Worm (Caenorhabditis elegans): ENCODE measurements around the gene acbp-6.
A peak's percentile ranks its signal among the peaks of the same experiment; 100 is the strongest.

Gene acbp-6

ce11 chrII:11980110-11980509, 6.6 kb upstream of the acbp-6 start (continued):
- TF ChIP-seq egl-18 (GFP tag; IDR thresholded peaks at IDR 0.05), result no peak
- TF ChIP-seq F55B11.4 (tag; optimal IDR thresholded peaks at IDR 0.05; ENCODE audit: borderline replicate concordance, insufficient read depth), result no peak
- TF ChIP-seq somi-1 (GFP tag; optimal IDR thresholded peaks at IDR 0.05), result no peak
- no peak for TF ChIP-seq nfya-2 (GFP tag; IDR thresholded peaks at IDR 0.05)
- TF ChIP-seq aptf-2 (GFP tag; conservative IDR thresholded peaks at IDR 0.05), result no peak
- TF ChIP-seq ceh-40 (GFP tag; IDR thresholded peaks at IDR 0.05), result no peak
- TF ChIP-seq T26A5.8 (tag; optimal IDR thresholded peaks at IDR 0.05), result no peak
- no peak; the same call in 1 of the 2 replicates for TF ChIP-seq ztf-6 (GFP tag; IDR thresholded peaks at IDR 0.05)
- no peak for TF ChIP-seq ama-1 (optimal IDR thresholded peaks at IDR 0.05)
- no peak for TF ChIP-seq ama-1 (GFP tag; optimal IDR thresholded peaks at IDR 0.05)
- TF ChIP-seq die-1 (tag; optimal IDR thresholded peaks at IDR 0.05), result no peak
- TF ChIP-seq madf-6 (GFP tag; IDR thresholded peaks at IDR 0.05), result no peak; the same call in 1 of the 2 replicates
- peak; percentile 85 for TF ChIP-seq madf-10 (tag; optimal IDR thresholded peaks at IDR 0.05)
- TF ChIP-seq hmg-20 (GFP tag; IDR thresholded peaks at IDR 0.05), result no peak
- TF ChIP-seq ccch-3 (GFP tag; optimal IDR thresholded peaks at IDR 0.05), result peak; percentile 65
- no peak for TF ChIP-seq mes-4 (tag; optimal IDR thresholded peaks at IDR 0.05)
- peak; percentile 96 for TF ChIP-seq tlf-1 (GFP tag; optimal IDR thresholded peaks at IDR 0.05)
- TF ChIP-seq K12H6.12 (tag; optimal IDR thresholded peaks at IDR 0.05), result peak; percentile 82
- no peak for TF ChIP-seq let-526 (GFP tag; IDR thresholded peaks at IDR 0.05)
- peak; percentile 23 for TF ChIP-seq snpc-4 (GFP tag; optimal IDR thresholded peaks at IDR 0.05)
- peak in 3 of 4 experiments; percentile 66 to 79 (median 66) for TF ChIP-seq snpc-4 (tag; optimal IDR thresholded peaks at IDR 0.05)
- no peak for TF ChIP-seq cebp-2 (GFP tag; IDR thresholded peaks at IDR 0.05)
- TF ChIP-seq ekl-4 (GFP tag; IDR thresholded peaks at IDR 0.05), result no peak; the same call in 1 of the 2 replicates
- TF ChIP-seq snpc-1.3 (tag; optimal IDR thresholded peaks at IDR 0.05; ENCODE audit: insufficient read depth), result peak; percentile 87
- TF ChIP-seq cebp-1 (GFP tag; IDR thresholded peaks at IDR 0.05), result no peak; the same call in none of the 2 replicates
- peak; percentile 58 for TF ChIP-seq cebp-1 (tag; optimal IDR thresholded peaks at IDR 0.05)
- peak; percentile 70; the same call in 1 of the 2 replicates for TF ChIP-seq Y53F4B.3 (GFP tag; IDR thresholded peaks at IDR 0.05)
- peak; percentile 89 for TF ChIP-seq athp-1 (tag; optimal IDR thresholded peaks at IDR 0.05)
- TF ChIP-seq dox-1 (GFP tag; IDR thresholded peaks at IDR 0.05), result no peak
- no peak for TF ChIP-seq chd-7 (tag; optimal IDR thresholded peaks at IDR 0.05)
- TF ChIP-seq lag-1 (GFP tag; IDR thresholded peaks at IDR 0.05), result no peak
- TF ChIP-seq lin-26 (GFP tag; IDR thresholded peaks at IDR 0.05), result no peak
- TF ChIP-seq tbx-9 (tag; optimal IDR thresholded peaks at IDR 0.05; ENCODE audit: borderline replicate concordance), result no peak
- TF ChIP-seq F33H1.4 (GFP tag; IDR thresholded peaks at IDR 0.05), result peak; percentile 93
- peak; percentile 88 for TF ChIP-seq lir-1 (GFP tag; conservative IDR thresholded peaks at IDR 0.05)
- no peak for TF ChIP-seq gei-17 (GFP tag; optimal IDR thresholded peaks at IDR 0.05)
- TF ChIP-seq atf-7 (tag; optimal IDR thresholded peaks at IDR 0.05), result no peak
- TF ChIP-seq nhr-27 (tag; optimal IDR thresholded peaks at IDR 0.05), result no peak
- TF ChIP-seq madf-8 (GFP tag; conservative IDR thresholded peaks at IDR 0.05), result peak; percentile 80
- TF ChIP-seq mcd-1 (GFP tag; IDR thresholded peaks at IDR 0.05), result peak; percentile 88
- peak; percentile 44 for TF ChIP-seq unc-130 (GFP tag; optimal IDR thresholded peaks at IDR 0.05)
